Fruit fly (Drosophila melanogaster): ENCODE data around the gene Dup99B.

Dup99B gene

DNA sequence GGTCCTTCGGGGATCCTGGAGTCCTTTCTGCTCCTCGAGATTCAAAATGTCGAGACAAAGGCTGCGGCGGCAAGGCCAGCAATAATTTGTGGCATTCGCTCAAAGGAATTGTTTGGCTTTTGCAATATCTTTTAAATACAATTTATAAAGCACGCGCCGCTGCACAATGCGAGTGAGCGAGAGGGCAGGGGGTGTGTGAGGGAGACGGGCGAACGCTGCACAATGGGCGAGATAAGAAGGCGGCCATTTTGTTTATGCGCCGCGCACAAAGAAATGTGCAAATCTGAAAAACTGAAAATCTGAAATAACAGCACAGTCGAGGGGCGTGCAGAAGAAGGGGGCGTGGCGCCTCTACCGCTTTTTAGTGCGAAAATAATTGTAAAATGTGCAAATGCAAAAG, 6.9 kb downstream of the Dup99B start:
- TF ChIP-seq CG17801 (GFP tag; optimal IDR thresholded peaks at IDR 0.05; ENCODE audit: partially characterized antibody) = no peak

DNA sequence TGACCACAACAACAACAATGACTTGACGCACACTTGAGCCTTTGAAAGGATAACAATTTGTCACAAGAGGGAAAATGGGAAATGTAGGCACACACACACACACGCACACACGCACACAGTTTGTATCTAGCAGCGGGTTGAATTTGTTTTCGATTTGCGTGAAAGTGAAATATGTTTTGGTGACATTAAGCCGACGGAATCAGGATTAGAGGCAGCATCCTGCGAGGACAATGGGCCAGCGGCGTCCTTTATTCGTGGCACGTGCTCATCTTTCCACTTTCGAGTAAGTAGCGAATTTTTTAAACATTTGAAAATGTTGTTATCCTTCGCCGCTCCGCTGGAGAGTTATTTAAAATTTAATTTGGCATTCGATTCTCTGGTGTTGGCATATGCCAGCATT, 7.9 kb downstream of the Dup99B start:
- TF ChIP-seq CG17801 (GFP tag; optimal IDR thresholded peaks at IDR 0.05; ENCODE audit: partially characterized antibody) = no peak

DNA sequence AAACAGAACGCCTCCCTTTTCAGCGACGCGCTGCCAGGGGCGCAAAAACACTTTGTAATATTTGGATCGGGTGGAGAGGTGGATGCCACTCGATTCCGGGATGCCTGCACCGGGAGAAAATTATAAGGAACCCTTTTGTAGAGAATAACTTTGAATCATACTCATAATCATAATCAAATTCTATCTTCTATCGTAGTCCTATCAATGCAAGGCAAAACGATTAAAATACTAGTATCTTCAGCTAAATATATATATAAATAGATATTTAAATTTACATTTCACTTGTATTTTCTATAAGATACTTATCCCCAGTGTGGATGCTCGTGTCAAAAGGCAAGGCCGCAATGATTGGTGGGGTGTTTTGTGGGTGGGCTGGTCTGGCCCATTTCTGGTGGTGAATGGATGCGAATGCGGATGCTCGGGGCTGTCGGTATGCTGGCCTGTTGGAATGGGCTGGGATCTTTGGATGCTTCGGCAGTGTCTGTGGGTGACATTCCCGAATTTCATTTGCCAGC, 9.3 kb downstream of the Dup99B start:
- no peak for TF ChIP-seq CG17801 (GFP tag; optimal IDR thresholded peaks at IDR 0.05; ENCODE audit: partially characterized antibody)

- no peak for TF ChIP-seq CG17801 (GFP tag; optimal IDR thresholded peaks at IDR 0.05; ENCODE audit: partially characterized antibody)
Observed at dm6 chr3R:29704557-29704956, 10.6 kb downstream of the Dup99B start.

- no peak for TF ChIP-seq CG17801 (GFP tag; optimal IDR thresholded peaks at IDR 0.05; ENCODE audit: partially characterized antibody)
Observed at dm6 chr3R:29701739-29702138, 13.4 kb downstream of the Dup99B start.

DNA sequence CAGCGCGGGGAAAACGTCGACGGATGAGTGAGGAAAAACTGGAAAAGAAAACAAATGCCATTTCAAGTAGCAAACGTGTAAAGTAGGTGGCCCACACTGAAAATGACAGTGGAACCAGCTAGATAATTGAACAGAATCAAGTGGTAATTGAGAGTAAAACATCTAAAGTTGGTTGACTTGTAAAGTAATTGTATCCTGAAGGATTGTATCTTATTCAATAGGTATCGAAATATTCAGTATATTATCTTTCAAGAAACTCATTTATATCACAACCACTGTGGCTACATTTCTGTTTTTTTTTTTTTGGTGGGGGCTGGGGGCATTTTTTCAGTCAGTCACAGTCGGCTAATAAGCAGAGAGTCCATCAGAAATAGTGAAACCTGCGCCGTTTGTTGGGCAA, 16.0 kb downstream of the Dup99B start:
- TF ChIP-seq CG17801 (GFP tag; optimal IDR thresholded peaks at IDR 0.05; ENCODE audit: partially characterized antibody) = no peak

dm6 chr3R:29697841-29698240, 17.3 kb downstream of the Dup99B start:
- TF ChIP-seq CG17801 (GFP tag; optimal IDR thresholded peaks at IDR 0.05; ENCODE audit: partially characterized antibody) = no peak

DNA sequence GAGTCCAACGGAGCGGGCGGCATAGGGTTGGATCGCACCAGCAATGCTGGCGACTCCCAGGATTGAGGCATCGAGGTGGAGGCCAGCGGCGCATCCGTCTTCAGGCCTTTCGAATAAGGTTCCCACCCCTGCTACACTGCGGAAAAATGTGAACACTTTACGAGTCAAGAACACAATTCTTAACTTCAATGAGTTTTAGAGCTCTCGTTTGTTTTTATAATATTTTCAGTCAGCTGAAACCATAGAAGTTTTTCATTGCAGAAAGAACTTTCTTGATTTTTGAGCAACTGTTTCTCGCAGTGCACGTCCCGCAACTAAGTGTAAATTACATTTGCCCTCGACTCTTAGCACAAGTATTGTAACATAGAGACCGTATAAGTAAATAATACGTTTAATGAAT, 18.8 kb downstream of the Dup99B start:
- no peak for TF ChIP-seq CG17801 (GFP tag; optimal IDR thresholded peaks at IDR 0.05; ENCODE audit: partially characterized antibody)

- no peak for TF ChIP-seq CG17801 (GFP tag; optimal IDR thresholded peaks at IDR 0.05; ENCODE audit: partially characterized antibody)
Observed at dm6 chr3R:29695744-29696143, 19.4 kb downstream of the Dup99B start.

DNA sequence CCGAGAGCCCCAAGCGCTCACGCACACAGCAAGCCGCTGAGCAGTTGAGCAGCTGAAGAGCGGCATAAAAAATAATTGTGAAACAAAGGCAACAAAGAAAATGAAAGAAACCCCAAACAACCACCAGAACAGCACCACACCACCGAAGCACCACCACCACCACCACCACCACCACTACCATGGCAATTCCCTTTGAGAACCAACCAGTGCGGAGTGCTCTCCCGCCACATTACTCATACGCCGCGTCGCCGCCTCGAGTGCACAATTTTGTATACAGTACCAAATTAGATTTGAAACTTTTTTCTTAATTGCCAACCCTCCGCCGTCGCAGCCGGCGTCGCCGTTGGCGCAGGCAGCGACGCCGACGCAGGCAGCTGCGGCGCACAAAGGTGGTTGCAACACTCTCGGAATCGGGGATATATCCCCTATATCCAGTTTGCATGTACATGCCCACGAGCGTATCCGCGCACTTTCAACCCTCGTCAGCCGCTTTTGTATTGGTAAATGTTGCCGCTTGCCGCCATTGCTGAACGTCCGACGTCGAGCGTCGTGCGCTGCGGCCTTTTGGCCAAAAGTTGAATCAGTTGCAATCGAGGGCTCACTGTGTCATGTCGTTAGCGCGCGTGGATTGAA, 23.1 kb downstream of the Dup99B start, which contains the start of gene dmrt99B:
Gene dmrt99B, plus strand, starts transcription at position 583 of the 633 bp plus-strand sequence.
- TF ChIP-seq CG17801 (GFP tag; optimal IDR thresholded peaks at IDR 0.05; ENCODE audit: partially characterized antibody) = no peak

DNA sequence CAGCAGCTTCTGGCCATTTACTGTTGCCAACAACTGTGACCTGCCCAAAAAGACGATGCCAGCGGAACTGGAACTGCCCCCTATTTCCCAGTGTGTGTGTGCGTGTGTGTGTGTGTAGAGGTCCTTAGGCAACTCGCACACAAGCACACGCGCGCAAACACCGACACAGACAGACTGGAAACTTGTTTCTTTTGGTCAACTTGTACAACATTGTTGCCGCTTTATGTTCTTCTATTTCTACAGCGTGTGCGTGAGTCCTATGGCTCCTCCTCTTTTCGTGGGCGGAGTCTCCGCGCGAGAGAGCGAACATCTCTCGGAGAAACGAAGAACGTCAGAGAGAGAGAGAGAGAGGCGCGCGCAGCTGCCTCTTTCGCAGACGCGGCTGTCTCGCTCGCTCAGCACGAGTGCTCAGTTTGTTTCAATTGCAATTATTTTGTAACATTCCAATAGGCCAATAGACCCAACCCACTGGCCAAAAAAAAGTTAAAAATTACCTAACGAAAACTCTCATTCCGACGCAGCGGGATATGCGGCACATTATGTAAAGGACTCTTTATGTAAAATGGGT, 24.1 kb downstream of the Dup99B start:
- no peak for TF ChIP-seq CG17801 (GFP tag; optimal IDR thresholded peaks at IDR 0.05; ENCODE audit: partially characterized antibody)

- TF ChIP-seq CG17801 (GFP tag; optimal IDR thresholded peaks at IDR 0.05; ENCODE audit: partially characterized antibody) = no peak
Observed at dm6 chr3R:29690539-29690852, 24.7 kb downstream of the Dup99B start.

DNA sequence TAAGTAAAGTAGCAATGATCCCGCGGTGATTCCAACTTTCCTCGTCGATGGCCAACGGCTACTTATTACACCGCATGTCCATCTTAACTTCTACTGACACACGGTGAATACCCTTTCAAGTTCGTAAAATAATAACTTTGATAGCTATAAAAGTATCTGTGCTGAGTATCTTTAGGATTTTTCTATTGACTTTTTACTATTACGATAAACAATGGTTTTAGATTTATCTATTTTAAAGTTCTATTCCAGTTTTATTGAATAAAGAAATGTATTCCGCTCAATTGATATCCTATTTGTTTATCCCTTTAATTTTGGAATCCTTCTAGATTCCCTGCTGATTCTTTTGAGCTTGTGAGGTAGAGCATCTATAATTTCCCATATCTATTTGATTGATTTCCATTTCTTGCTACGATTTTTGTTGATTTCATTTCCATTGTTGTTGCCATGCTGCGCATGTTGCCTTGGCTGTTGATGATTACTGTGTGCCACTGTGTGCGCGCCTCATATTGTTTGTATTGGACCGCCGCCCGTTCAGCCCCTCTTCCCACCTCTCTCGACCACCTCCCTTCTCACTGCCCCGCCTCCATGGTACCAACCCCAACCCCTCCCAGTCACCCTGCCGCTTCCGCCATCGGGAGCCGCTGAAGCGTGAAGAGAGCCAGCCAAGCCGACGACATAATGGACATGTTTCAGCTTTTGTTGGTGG, 25.2 kb downstream of the Dup99B start:
- no peak for TF ChIP-seq CG17801 (GFP tag; optimal IDR thresholded peaks at IDR 0.05; ENCODE audit: partially characterized antibody)

- TF ChIP-seq CG17801 (GFP tag; optimal IDR thresholded peaks at IDR 0.05; ENCODE audit: partially characterized antibody) = no peak
Observed at dm6 chr3R:29689211-29689610, 26.0 kb downstream of the Dup99B start, which contains the start of gene Obp99c. Obp99c (minus strand) TSS chr3R:29689311.

dm6 chr3R:29686698-29687097, 28.5 kb downstream of the Dup99B start:
- no peak for TF ChIP-seq CG17801 (GFP tag; optimal IDR thresholded peaks at IDR 0.05; ENCODE audit: partially characterized antibody)

DNA sequence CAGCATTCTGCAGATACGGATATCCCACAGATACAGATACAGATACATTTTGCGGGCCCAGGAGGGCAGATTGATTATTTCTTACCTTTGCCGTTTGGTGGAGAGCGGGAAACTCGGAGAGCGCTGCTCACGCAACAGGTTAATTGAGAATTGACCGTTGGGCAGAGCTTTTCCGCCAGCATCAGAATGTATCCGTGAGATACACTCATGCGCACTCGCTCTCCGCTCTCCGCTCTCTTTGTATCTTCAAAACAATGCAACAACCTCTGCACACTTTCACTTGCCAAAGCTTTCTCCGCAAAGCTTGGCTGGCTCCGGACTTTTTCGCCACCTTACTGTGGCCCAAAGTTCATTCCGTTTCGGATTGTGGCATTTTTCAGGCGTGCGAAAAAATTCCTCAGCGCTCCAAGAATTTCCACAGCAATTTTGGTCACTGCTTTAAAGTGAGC, 33.0 kb downstream of the Dup99B start, which contains the start of the genes CG7582 and Gycalpha99B:
Gene CG7582, minus strand, starts transcription at position 127 of the 449 bp plus-strand sequence.
Gene Gycalpha99B, plus strand, starts transcription at position 352 of the 449 bp plus-strand sequence.
- no peak for TF ChIP-seq CG17801 (GFP tag; optimal IDR thresholded peaks at IDR 0.05; ENCODE audit: partially characterized antibody)

Measured in ovary, adult (tissue).